Fruit fly (Drosophila melanogaster) whole organism, embryonic: ENCODE measurements around the gene CG5810.

Experiments used
- Bgb ChIP-seq: fragments of 200-800 bp; sonication (Bioruptor generic); IDR thresholded peaks from 2 replicates; pipeline ENCODE4 v1.3.6; 2022; ENCODE audit warnings: missing biosample characterization, missing genetic modification characterization; ENCODE audit not compliant: partially characterized antibody
- CG10462 ChIP-seq: fragments of 200-800 bp; sonication (Bioruptor generic); optimal IDR thresholded peaks from 2 replicates; lab custom pipeline; 2016; ENCODE audit warnings: missing biosample characterization, missing genetic modification characterization
- CG11085 ChIP-seq: fragments of 200-800 bp; sonication (Bioruptor generic); IDR thresholded peaks from 2 replicates; pipeline ENCODE4 v1.3.6; 2022; ENCODE audit warnings: missing biosample characterization, missing genetic modification characterization
- CG11696 ChIP-seq: fragments of 200-800 bp; sonication (Bioruptor generic); IDR thresholded peaks from 2 replicates; pipeline ENCODE4 v1.3.6; 2022; ENCODE audit warnings: missing biosample characterization, missing genetic modification characterization
- CG12104 ChIP-seq: fragments of 200-800 bp; sonication (Bioruptor generic); optimal IDR thresholded peaks from 3 replicates; lab custom pipeline; 2016; ENCODE audit warnings: missing biosample characterization, missing genetic modification characterization
- CG13424 ChIP-seq: fragments of 200-800 bp; sonication (Bioruptor generic); optimal IDR thresholded peaks from 2 replicates; lab custom pipeline; 2019; ENCODE audit warnings: missing biosample characterization, mild to moderate bottlenecking, missing genetic modification characterization, moderate library complexity
- CG15601 ChIP-seq: fragments of 200-800 bp; sonication (Bioruptor generic); optimal IDR thresholded peaks from 3 replicates; lab custom pipeline; 2019; ENCODE audit warnings: missing biosample characterization, mild to moderate bottlenecking, missing genetic modification characterization, moderate library complexity
- CG31365 ChIP-seq: fragments of 200-800 bp; sonication (Bioruptor generic); optimal IDR thresholded peaks from 2 replicates; lab custom pipeline; 2018; ENCODE audit warnings: missing biosample characterization, mild to moderate bottlenecking, missing genetic modification characterization
- CG3281 ChIP-seq: fragments of 200-800 bp; sonication (Bioruptor generic); optimal IDR thresholded peaks from 3 replicates; lab custom pipeline; 2017; ENCODE audit warnings: missing biosample characterization, mild to moderate bottlenecking, missing genetic modification characterization
- CG33213 ChIP-seq: fragments of 200-800 bp; sonication (Bioruptor generic); optimal IDR thresholded peaks from 3 replicates; lab custom pipeline; 2016; ENCODE audit warnings: missing biosample characterization, missing genetic modification characterization
- CG34422 ChIP-seq: fragments of 200-800 bp; sonication (Bioruptor generic); IDR thresholded peaks from 3 replicates; pipeline ENCODE4 v1.3.6; 2022; ENCODE audit warnings: missing biosample characterization, missing genetic modification characterization
- CG5180 ChIP-seq: fragments of 200-800 bp; sonication (Bioruptor generic); optimal IDR thresholded peaks from 3 replicates; lab custom pipeline; 2017; ENCODE audit warnings: missing biosample characterization, missing genetic modification characterization, mild to moderate bottlenecking, moderate library complexity, missing genetic modification reagents
- CG6175 ChIP-seq: fragments of 200-800 bp; sonication (Bioruptor generic); IDR thresholded peaks from 3 replicates; pipeline ENCODE4 v1.3.6; 2022; ENCODE audit warnings: missing biosample characterization, missing genetic modification characterization
- CG6683 ChIP-seq: fragments of 200-800 bp; sonication (Bioruptor generic); optimal IDR thresholded peaks from 2 replicates; lab custom pipeline; 2017; ENCODE audit warnings: missing biosample characterization, mild to moderate bottlenecking, missing genetic modification characterization, missing genetic modification reagents
- CG7745 ChIP-seq: fragments of 200-800 bp; sonication (Bioruptor generic); optimal IDR thresholded peaks from 2 replicates; lab custom pipeline; 2018; ENCODE audit warnings: missing biosample characterization, mild to moderate bottlenecking, missing genetic modification characterization, moderate library complexity
- CG7839 ChIP-seq: fragments of 200-800 bp; sonication (Bioruptor generic); optimal IDR thresholded peaks from 3 replicates; lab custom pipeline; 2018; ENCODE audit warnings: missing biosample characterization, mild to moderate bottlenecking, missing genetic modification characterization, moderate library complexity
- CG8765 ChIP-seq: fragments of 200-800 bp; sonication (Bioruptor generic); IDR thresholded peaks from 2 replicates; pipeline ENCODE4 v1.3.6; 2022; ENCODE audit warnings: missing biosample characterization, missing genetic modification characterization
- CG9797 ChIP-seq: fragments of 200-800 bp; sonication (Bioruptor generic); optimal IDR thresholded peaks from 3 replicates; lab custom pipeline; 2018; ENCODE audit warnings: missing biosample characterization, mild to moderate bottlenecking, missing genetic modification characterization
- CkIIα-i1 ChIP-seq: fragments of 200-800 bp; sonication (Bioruptor generic); IDR thresholded peaks from 2 replicates; pipeline ENCODE4 v1.3.6; 2022; ENCODE audit warnings: missing biosample characterization, missing genetic modification characterization
- Dek ChIP-seq: fragments of 200-800 bp; sonication (Bioruptor generic); optimal IDR thresholded peaks from 3 replicates; lab custom pipeline; 2019; ENCODE audit warnings: missing biosample characterization, mild to moderate bottlenecking, missing genetic modification characterization, moderate library complexity
- Gsc ChIP-seq: fragments of 200-800 bp; sonication (Bioruptor generic); IDR thresholded peaks from 2 replicates; pipeline ENCODE4 v1.3.6; 2022; ENCODE audit warnings: missing biosample characterization, missing genetic modification characterization
- HmgD ChIP-seq: fragments of 200-800 bp; sonication (Bioruptor generic); optimal IDR thresholded peaks from 3 replicates; lab custom pipeline; 2016; ENCODE audit warnings: missing biosample characterization, missing genetic modification characterization
- MESR4 ChIP-seq: fragments of 200-800 bp; sonication (Bioruptor generic); optimal IDR thresholded peaks from 2 replicates; lab custom pipeline; 2018; ENCODE audit warnings: missing biosample characterization, mild to moderate bottlenecking, missing genetic modification characterization, moderate library complexity
- Max ChIP-seq: fragments of 200-800 bp; sonication (Bioruptor generic); optimal IDR thresholded peaks from 2 replicates; lab custom pipeline; 2016; ENCODE audit warnings: missing biosample characterization, mild to moderate bottlenecking, missing genetic modification characterization
- Nf-YC ChIP-seq: fragments of 200-800 bp; optimal IDR thresholded peaks from 3 replicates; lab custom pipeline; 2019; ENCODE audit warnings: missing biosample characterization, mild to moderate bottlenecking, missing genetic modification characterization, moderate library complexity
- Oaz ChIP-seq: fragments of 200-800 bp; sonication (Bioruptor generic); IDR thresholded peaks from 2 replicates; pipeline ENCODE4 v1.3.6; 2022; ENCODE audit warnings: missing biosample characterization, missing genetic modification characterization
- Opbp ChIP-seq: fragments of 200-800 bp; sonication (Bioruptor generic); IDR thresholded peaks from 3 replicates; pipeline ENCODE4 v1.3.6; 2022; ENCODE audit warnings: missing biosample characterization, missing genetic modification characterization; ENCODE audit not compliant: partially characterized antibody
- Optix ChIP-seq: fragments of 200-800 bp; sonication (Bioruptor generic); IDR thresholded peaks from 3 replicates; pipeline ENCODE4 v1.3.6; 2022; ENCODE audit warnings: missing biosample characterization, missing genetic modification characterization
- Ravus ChIP-seq: fragments of 200-800 bp; sonication (Bioruptor generic); IDR thresholded peaks from 2 replicates; pipeline ENCODE4 v1.3.6; 2022; ENCODE audit warnings: missing biosample characterization, missing genetic modification characterization
- Side ChIP-seq: fragments of 200-800 bp; sonication (Bioruptor generic); optimal IDR thresholded peaks from 2 replicates; lab custom pipeline; 2016; ENCODE audit warnings: missing biosample characterization, missing genetic modification characterization
- Stat92E ChIP-seq, 3 experiments: fragments of >200 bp in 2 of 3; fragments of 200-800 bp in 1 of 3; sonication (Bioruptor generic) in 1 of 3; optimal IDR thresholded peaks; 2 replicates each; lab custom pipeline; 2017 to 2019; ENCODE audit warnings: missing biosample characterization in 3 of 3, missing genetic modification characterization in 3 of 3, mild to moderate bottlenecking in 1 of 3, moderate library complexity in 1 of 3
- Xrp1 ChIP-seq: fragments of 200-800 bp; sonication (Bioruptor generic); IDR thresholded peaks from 2 replicates; pipeline ENCODE4 v1.3.6; 2022; ENCODE audit warnings: missing biosample characterization, missing genetic modification characterization
- ac ChIP-seq: fragments of 200-800 bp; sonication (Bioruptor generic); optimal IDR thresholded peaks from 3 replicates; lab custom pipeline; 2017; ENCODE audit warnings: missing biosample characterization, mild to moderate bottlenecking, missing genetic modification characterization
- ash1 ChIP-seq: fragments of 200-800 bp; sonication (Bioruptor generic); optimal IDR thresholded peaks from 2 replicates; lab custom pipeline; 2018; ENCODE audit warnings: missing biosample characterization, mild to moderate bottlenecking, missing genetic modification characterization
- cwo ChIP-seq: fragments of 200-800 bp; sonication (Bioruptor generic); optimal IDR thresholded peaks from 3 replicates; lab custom pipeline; 2017; ENCODE audit warnings: missing biosample characterization, missing genetic modification characterization, mild to moderate bottlenecking, moderate library complexity, missing genetic modification reagents
- fd64A ChIP-seq: fragments of 200-800 bp; sonication (Bioruptor generic); optimal IDR thresholded peaks from 3 replicates; lab custom pipeline; 2018; ENCODE audit warnings: missing biosample characterization, mild to moderate bottlenecking, missing genetic modification characterization
- fu2 ChIP-seq: fragments of 200-800 bp; sonication (Bioruptor generic); optimal IDR thresholded peaks from 2 replicates; lab custom pipeline; 2016; ENCODE audit warnings: missing biosample characterization, missing genetic modification characterization
- hkb ChIP-seq, 2 experiments: fragments of 200-800 bp in 1 of 2; fragments of >200 bp in 1 of 2; sonication (Bioruptor generic) in 1 of 2; IDR thresholded peaks in 1 of 2; optimal IDR thresholded peaks in 1 of 2; 2 replicates each; pipeline versions ENCODE4 v1.3.6 to Lab custom; 2017 to 2022; ENCODE audit warnings: missing biosample characterization in 1 of 2, missing genetic modification characterization in 1 of 2
- inv ChIP-seq: fragments of 200-800 bp; sonication (Bioruptor generic); IDR thresholded peaks from 2 replicates; pipeline ENCODE4 v1.3.6; 2022; ENCODE audit warnings: missing biosample characterization, missing genetic modification characterization; ENCODE audit not compliant: partially characterized antibody
- mirr ChIP-seq: fragments of 200-800 bp; sonication (Bioruptor generic); optimal IDR thresholded peaks from 3 replicates; lab custom pipeline; 2018; ENCODE audit warnings: missing biosample characterization, mild to moderate bottlenecking, missing genetic modification characterization
- nom ChIP-seq: fragments of 200-800 bp; sonication (Bioruptor generic); optimal IDR thresholded peaks from 2 replicates; lab custom pipeline; 2017; ENCODE audit warnings: missing biosample characterization, missing genetic modification characterization, mild to moderate bottlenecking, moderate library complexity, missing genetic modification reagents
- phol ChIP-seq: fragments of 200-800 bp; sonication (Bioruptor generic); optimal IDR thresholded peaks from 3 replicates; lab custom pipeline; 2018; ENCODE audit warnings: missing biosample characterization, mild to moderate bottlenecking, missing genetic modification characterization, moderate library complexity
- schlank ChIP-seq: fragments of 200-800 bp; sonication (Bioruptor generic); optimal IDR thresholded peaks from 2 replicates; lab custom pipeline; 2018; ENCODE audit warnings: missing biosample characterization, mild to moderate bottlenecking, missing genetic modification characterization
- sug ChIP-seq: fragments of 200-800 bp; optimal IDR thresholded peaks from 2 replicates; lab custom pipeline; 2019; ENCODE audit warnings: missing biosample characterization, mild to moderate bottlenecking, missing genetic modification characterization, moderate library complexity
- tll ChIP-seq, 2 experiments: fragments of 200-800 bp in 1 of 2; fragments of >200 bp in 1 of 2; sonication (Bioruptor generic) in 1 of 2; optimal IDR thresholded peaks; 2 replicates each; lab custom pipeline; 2017 to 2019; ENCODE audit warnings: missing biosample characterization in 2 of 2, missing genetic modification characterization in 2 of 2, mild to moderate bottlenecking in 1 of 2, moderate library complexity in 1 of 2
- tup ChIP-seq: fragments of 200-800 bp; sonication (Bioruptor generic); optimal IDR thresholded peaks from 2 replicates; lab custom pipeline; 2016; ENCODE audit warnings: missing biosample characterization, mild to moderate bottlenecking, missing genetic modification characterization, moderate library complexity
- vfl ChIP-seq: fragments of 200-800 bp; sonication (Bioruptor generic); optimal IDR thresholded peaks from 2 replicates; lab custom pipeline; 2016; ENCODE audit warnings: missing biosample characterization, missing genetic modification characterization

Gene CG5810

dm6 chr3R:21129617-21130016, 34.0 kb upstream of the CG5810 start, which contains the start of gene Obp93a:
Obp93a (minus strand) TSS chr3R:21129717.
- TF ChIP-seq CG31365 (tag; lab: Kevin White, UChicago) (no peak), cwo (no peak), CG6175 (GFP tag; lab: Robert Waterston, UW) (no peak), Stat92E (GFP tag; optimal IDR thresholded peaks at IDR 0.05; lab: Kevin White, UChicago) (no peak), CG5180 (GFP tag; lab: Kevin White, UChicago) (no peak), Gsc (GFP tag; lab: Robert Waterston, UW) (no peak), ac (GFP tag; lab: Kevin White, UChicago) (no peak), MESR4 (GFP tag; lab: Kevin White, UChicago) (no peak), nom (GFP tag; lab: Kevin White, UChicago) (no peak), CG6683 (GFP tag; lab: Kevin White, UChicago) (no peak), Side (no peak), CG9797 (GFP tag; lab: Kevin White, UChicago) (no peak)

- TF ChIP-seq CG9797 (GFP tag; lab: Kevin White, UChicago) (peak; percentile 63), Max (no peak), CG33213 (GFP tag; lab: Kevin White, UChicago) (no peak), sug (tag; lab: Kevin White, UChicago) (peak; percentile 21), CG10462 (GFP tag; lab: Kevin White, UChicago) (no peak), CG11696 (GFP tag; lab: Robert Waterston, UW) (no peak), CG3281 (GFP tag; lab: Kevin White, UChicago) (no peak), CG7745 (no peak), CG11085 (GFP tag; lab: Robert Waterston, UW) (no peak), fu2 (no peak), CG8765 (GFP tag; lab: Robert Waterston, UW) (no peak), inv (GFP tag; lab: Robert Waterston, UW) (no peak), Dek (no peak), HmgD (GFP tag; lab: Kevin White, UChicago) (no peak), ash1 (GFP tag; lab: Kevin White, UChicago) (no peak), Bgb (peak; percentile 47; the same call in 1 of the 2 replicates), mirr (GFP tag; lab: Kevin White, UChicago) (no peak), fd64A (no peak), CG7839 (tag; lab: Kevin White, UChicago) (no peak), Opbp (peak; percentile 62), Xrp1 (GFP tag; lab: Robert Waterston, UW) (peak; percentile 25; the same call in 1 of the 2 replicates), phol (tag; lab: Kevin White, UChicago) (peak; percentile 41), CkIIα-i1 (GFP tag; lab: Robert Waterston, UW) (no peak), Gsc (GFP tag; lab: Robert Waterston, UW) (no peak), tup (GFP tag; lab: Kevin White, UChicago) (no peak), Optix (GFP tag; lab: Robert Waterston, UW) (no peak), CG13424 (peak; percentile 41), Oaz (GFP tag; lab: Robert Waterston, UW) (no peak), CG12104 (no peak), hkb (optimal IDR thresholded peaks at IDR 0.05; lab: Kevin White, UChicago) (no peak), hkb (GFP tag; IDR thresholded peaks at IDR 0.05; lab: Robert Waterston, UW) (0 out of 2 replicates have a peak, but pooled peaks have one; percentile 21), Nf-YC (tag; lab: Kevin White, UChicago) (peak; percentile 2), CG31365 (tag; lab: Kevin White, UChicago) (no peak), vfl (GFP tag; lab: Kevin White, UChicago) (no peak), schlank (no peak), CG15601 (tag; lab: Kevin White, UChicago) (peak; percentile 42), Ravus (GFP tag; lab: Robert Waterston, UW) (no peak), tll (GFP tag; optimal IDR thresholded peaks at IDR 0.05; lab: Kevin White, UChicago) (no peak), CG34422 (no peak)
Observed at dm6 chr3R:21130050-21130449, 33.5 kb upstream of the CG5810 start, which contains the start of gene Ice2. Ice2 (plus strand) TSS chr3R:21130216.
